Fruit fly (Drosophila melanogaster): ENCODE results near the gene BobA.
A peak's percentile ranks its signal among the peaks of the same experiment; 100 is the strongest.

Gene BobA

DNA sequence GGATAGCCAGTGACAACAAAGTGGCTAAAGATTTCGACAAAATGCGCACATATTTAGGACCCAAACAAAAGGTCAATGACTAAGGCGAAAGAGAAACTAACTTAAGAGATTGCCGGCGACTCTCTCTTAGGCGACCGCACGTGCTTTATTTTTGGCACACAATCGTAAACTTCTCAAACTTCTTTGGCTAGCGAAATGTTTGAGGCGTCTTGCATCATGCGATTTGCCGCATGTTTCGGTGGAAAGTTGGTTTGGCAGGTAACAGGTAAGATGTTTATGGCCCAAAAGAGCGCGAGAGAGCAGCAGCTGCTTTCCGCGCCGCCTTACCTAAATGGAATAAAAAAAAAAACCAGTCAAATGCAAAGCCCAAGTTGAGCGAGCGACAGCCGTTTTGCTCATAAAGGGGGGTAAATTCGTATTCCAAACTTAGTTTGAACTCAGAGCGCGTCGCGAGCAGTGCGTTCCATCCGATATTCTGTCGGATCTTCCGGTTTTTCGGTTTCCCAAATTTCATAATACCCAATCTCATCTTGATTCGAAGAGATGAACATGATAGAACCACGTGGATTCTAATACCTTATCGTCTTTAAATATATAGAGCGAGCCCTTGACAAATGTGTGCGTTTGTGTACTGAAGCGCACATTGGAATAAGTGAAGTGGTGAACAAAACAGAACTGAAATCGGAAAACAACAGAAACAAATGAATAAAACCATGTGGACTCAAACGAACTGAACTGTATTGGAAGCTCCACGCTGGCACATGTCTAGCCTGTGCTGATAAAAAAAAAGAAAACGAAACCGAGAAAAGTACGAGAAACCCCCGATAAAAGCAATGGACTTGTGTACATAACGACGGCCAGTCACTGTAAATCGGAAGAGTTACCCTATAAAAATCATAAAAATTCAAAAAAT, 41.3 kb upstream of the BobA start:
- TF ChIP-seq EcR (GFP tag; optimal IDR thresholded peaks at IDR 0.05) (peak; percentile 47), Snoo (tag; optimal IDR thresholded peaks at IDR 0.05) (no peak), Ets98B (GFP tag; IDR thresholded peaks at IDR 0.05) (peak; percentile 30; the same call in 1 of the 2 replicates), CG12605 (GFP tag; IDR thresholded peaks at IDR 0.05) (no peak)

- TF ChIP-seq Pif1A (GFP tag; optimal IDR thresholded peaks at IDR 0.05) (no peak), CG32121 (GFP tag; IDR thresholded peaks at IDR 0.05) (no peak), CG14655 (GFP tag; optimal IDR thresholded peaks at IDR 0.05) (no peak), CG15710 (tag; optimal IDR thresholded peaks at IDR 0.05) (no peak), Ets98B (GFP tag; IDR thresholded peaks at IDR 0.05) (no peak), CG17806 (tag; optimal IDR thresholded peaks at IDR 0.05) (no peak), Pif1B (GFP tag; optimal IDR thresholded peaks at IDR 0.05) (no peak), Snoo (tag; optimal IDR thresholded peaks at IDR 0.05) (no peak), CG8301 (tag; optimal IDR thresholded peaks at IDR 0.05) (no peak), D1 (tag; optimal IDR thresholded peaks at IDR 0.05) (no peak), CG4496 (GFP tag; IDR thresholded peaks at IDR 0.05) (no peak)
Observed at dm6 chr3L:14986340-14986916, 40.5 kb upstream of the BobA start.

- TF ChIP-seq CG34367 (tag; optimal IDR thresholded peaks at IDR 0.05) (peak; percentile 75), CG4496 (GFP tag; IDR thresholded peaks at IDR 0.05) (peak; percentile 95), CG8159 (tag; optimal IDR thresholded peaks at IDR 0.05) (peak; percentile 79), CG15710 (tag; optimal IDR thresholded peaks at IDR 0.05) (peak; percentile 74), rn (GFP tag; IDR thresholded peaks at IDR 0.05) (no peak; the same call in 1 of the 2 replicates), Pif1B (GFP tag; optimal IDR thresholded peaks at IDR 0.05) (peak; percentile 71), CG14655 (GFP tag; optimal IDR thresholded peaks at IDR 0.05) (peak; percentile 89), fd96Ca (GFP tag; IDR thresholded peaks at IDR 0.05) (no peak), D1 (tag; optimal IDR thresholded peaks at IDR 0.05) (peak; percentile 49), CG9948 (tag; optimal IDR thresholded peaks at IDR 0.05) (peak; percentile 81), CG13204 (GFP tag; optimal IDR thresholded peaks at IDR 0.05) (no peak), CG12605 (GFP tag; IDR thresholded peaks at IDR 0.05) (peak; percentile 93), CG10348 (GFP tag; IDR thresholded peaks at IDR 0.05) (peak; percentile 44; the same call in 1 of the 2 replicates), EcR (GFP tag; optimal IDR thresholded peaks at IDR 0.05) (peak; percentile 89), Snoo (tag; optimal IDR thresholded peaks at IDR 0.05) (peak; percentile 47), CG17806 (tag; optimal IDR thresholded peaks at IDR 0.05) (peak; percentile 85), CG32121 (GFP tag; IDR thresholded peaks at IDR 0.05) (peak; percentile 91), gl (tag; optimal IDR thresholded peaks at IDR 0.05) (peak; percentile 40), Pif1A (GFP tag; optimal IDR thresholded peaks at IDR 0.05) (peak; percentile 84), CG8301 (tag; optimal IDR thresholded peaks at IDR 0.05) (peak; percentile 93), Ets98B (GFP tag; IDR thresholded peaks at IDR 0.05) (peak; percentile 95)
Observed at dm6 chr3L:14984521-14985150, 38.7 kb upstream of the BobA start, which contains the start of gene mnd. Gene mnd (plus strand): TSS chr3L:14985100.

dm6 chr3L:14982675-14983084, 36.8 kb upstream of the BobA start, which contains the start of gene CG5114:
Gene CG5114 (plus strand): TSS chr3L:14982835.
- TF ChIP-seq Ets98B (GFP tag; IDR thresholded peaks at IDR 0.05) (peak; percentile 23; the same call in 1 of the 2 replicates), EcR (GFP tag; optimal IDR thresholded peaks at IDR 0.05) (peak; percentile 6), CG4496 (GFP tag; IDR thresholded peaks at IDR 0.05) (peak; percentile 60; the same call in 1 of the 3 replicates), gl (tag; optimal IDR thresholded peaks at IDR 0.05) (no peak)

DNA sequence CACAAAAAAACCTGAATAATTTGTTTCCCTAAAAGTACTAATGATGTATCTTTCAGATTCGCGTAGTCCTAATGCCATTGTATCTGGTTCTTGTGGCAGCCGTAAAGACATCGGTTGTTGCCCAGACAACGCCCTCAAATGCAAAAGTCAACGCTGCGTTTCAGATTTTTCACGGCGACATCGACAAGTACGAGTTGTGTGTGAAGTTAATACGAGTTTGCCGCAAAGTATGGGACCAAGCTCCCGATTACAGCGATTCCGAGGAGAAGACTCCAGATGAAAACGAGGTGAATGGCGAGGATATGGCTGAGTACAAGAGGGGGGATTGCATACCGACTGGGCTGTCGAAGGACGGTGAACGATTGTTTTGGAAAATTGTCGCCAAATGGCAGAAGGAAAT, 34.1 kb upstream of the BobA start:
- peak; percentile 66 for TF ChIP-seq EcR (GFP tag; optimal IDR thresholded peaks at IDR 0.05)
- TF ChIP-seq CG32121 (GFP tag; IDR thresholded peaks at IDR 0.05): no peak
- no peak for TF ChIP-seq CG14655 (GFP tag; optimal IDR thresholded peaks at IDR 0.05)
- no peak for TF ChIP-seq CG4496 (GFP tag; IDR thresholded peaks at IDR 0.05)
- no peak for TF ChIP-seq CG8301 (tag; optimal IDR thresholded peaks at IDR 0.05)

DNA sequence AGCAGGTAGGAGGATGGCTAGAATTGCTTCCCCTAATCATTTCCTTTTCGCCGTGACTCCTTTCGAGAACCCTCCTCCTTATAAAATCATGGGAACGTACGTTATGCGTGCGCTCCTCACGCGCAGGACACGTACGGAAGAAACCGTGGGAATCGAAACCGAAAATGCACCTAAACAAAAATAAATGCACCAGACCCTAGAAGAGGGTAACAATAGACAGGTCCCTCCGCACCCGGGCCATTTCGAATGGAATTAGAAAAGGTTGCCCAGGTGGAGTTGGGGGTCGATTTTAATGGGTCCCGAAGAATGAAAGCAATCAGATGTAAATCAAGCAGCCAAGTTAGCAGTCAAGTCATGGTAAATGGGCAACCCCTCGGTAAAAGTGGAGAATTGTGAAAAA, 33.4 kb upstream of the BobA start, which contains the start of gene CG3349:
Gene CG3349 (plus strand): TSS at position 289 of the 400 bp plus-strand sequence.
- TF ChIP-seq gl (tag; optimal IDR thresholded peaks at IDR 0.05) (no peak), Pif1A (GFP tag; optimal IDR thresholded peaks at IDR 0.05) (no peak), CG32121 (GFP tag; IDR thresholded peaks at IDR 0.05) (no peak), CG4496 (GFP tag; IDR thresholded peaks at IDR 0.05) (no peak)

All from whole organism, pupa.